Worm (Caenorhabditis elegans): ENCODE data around the gene dmsr-15.

DNA sequence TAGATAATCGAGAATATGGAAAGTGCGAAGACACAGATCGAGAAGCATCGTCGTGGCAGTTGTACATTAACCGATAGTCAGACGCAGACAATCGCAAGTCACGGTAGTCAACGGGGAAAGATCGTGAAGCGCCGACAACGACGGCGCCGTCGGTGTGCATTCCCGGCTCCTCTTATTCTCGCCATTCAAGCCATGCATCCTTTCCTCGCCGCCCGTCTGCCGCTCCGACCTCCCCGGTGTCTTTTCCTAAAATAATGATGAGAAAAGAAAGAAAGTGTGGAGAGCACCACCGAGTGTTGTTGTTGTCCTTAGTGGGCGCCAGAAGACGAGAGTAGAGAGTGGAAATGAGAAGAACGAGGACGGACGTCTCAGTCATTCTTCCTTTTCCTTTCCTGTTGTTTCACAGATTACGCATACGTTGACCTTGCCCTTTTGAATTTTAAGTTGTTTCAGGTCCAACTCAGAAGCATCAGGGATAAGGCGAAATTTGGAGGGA is 34.9 kb downstream of the dmsr-15 start, which contains the start of gene ZC404.1:
- TF ChIP-seq F23B12.7 (tag; optimal IDR thresholded peaks at IDR 0.05; ENCODE audit: insufficient read depth) (no peak), pha-4 (tag; optimal IDR thresholded peaks at IDR 0.05) (no peak), hlh-26 (GFP tag; conservative IDR thresholded peaks at IDR 0.05) (no peak), unc-130 (GFP tag; optimal IDR thresholded peaks at IDR 0.05) (no peak), madf-10 (tag; optimal IDR thresholded peaks at IDR 0.05) (no peak)
